Worm (Caenorhabditis elegans) whole organism, midembryonic: Measurements from ENCODE around the gene Y111B2A.12.

Experiments used
- T22C8.4 ChIP-seq: fragments of 200-800 bp; sonication (Bioruptor generic); IDR thresholded peaks from 2 replicates; pipeline ENCODE4 v1.3.6; 2022; ENCODE audit warnings: missing genetic modification characterization, missing compliant biosample characterization
- flt-1 ChIP-seq: fragments of 200-800 bp; sonication (Bioruptor generic); IDR thresholded peaks from 2 replicates; pipeline ENCODE4 v1.3.6; 2022; ENCODE audit warnings: missing genetic modification characterization, missing compliant biosample characterization
- klf-2 ChIP-seq: fragments of 200-800 bp; sonication (Bioruptor generic); conservative IDR thresholded peaks from 2 replicates; pipeline ENCODE4 v1.3.6; 2022; ENCODE audit warnings: missing genetic modification reagents, missing genetic modification characterization, missing compliant biosample characterization
- med-1 ChIP-seq: sonication (generic microtip); optimal IDR thresholded peaks from 2 replicates; lab custom pipeline; 2017; ENCODE audit warnings: missing genetic modification characterization, mild to moderate bottlenecking, missing compliant biosample characterization, antibody characterized with exemption, missing genetic modification reagents; ENCODE audit not compliant: insufficient read depth
- ref-1 ChIP-seq: fragments of 200-800 bp; sonication (Bioruptor generic); conservative IDR thresholded peaks from 2 replicates; pipeline ENCODE4 v1.3.6; 2022; ENCODE audit warnings: missing genetic modification reagents, missing genetic modification characterization, missing compliant biosample characterization
- tab-1 ChIP-seq: fragments of 200-800 bp; sonication (Bioruptor generic); IDR thresholded peaks from 2 replicates; pipeline ENCODE4 v1.3.6; 2022; ENCODE audit warnings: missing genetic modification characterization, missing compliant biosample characterization

- no peak for TF ChIP-seq T22C8.4 (GFP tag; lab: Robert Waterston, UW)
- TF ChIP-seq flt-1 (GFP tag; lab: Robert Waterston, UW), result no peak
- TF ChIP-seq med-1 (GFP tag; lab: Kevin White, UChicago), result no peak
- TF ChIP-seq tab-1 (GFP tag; lab: Robert Waterston, UW), result no peak
- no peak for TF ChIP-seq ref-1 (GFP tag; lab: Robert Waterston, UW)
- TF ChIP-seq klf-2 (GFP tag; lab: Robert Waterston, UW), result no peak
Observed at ce11 chrIII:12565791-12566190, 43.3 kb upstream of the Y111B2A.12 start.
